Worm (Caenorhabditis elegans) whole organism, young adult: ENCODE measurements around the gene tag-342.

Experiments used
- C17E4.6 ChIP-seq: fragments of 200-800 bp; sonication (Bioruptor generic); IDR thresholded peaks from 2 replicates; pipeline ENCODE4 v1.3.6; 2022; ENCODE audit warnings: missing genetic modification reagents, missing genetic modification characterization, missing compliant biosample characterization
- F37B4.10 ChIP-seq: fragments of 200-800 bp; sonication (Bioruptor generic); IDR thresholded peaks from 2 replicates; pipeline ENCODE4 v1.3.6; 2022; ENCODE audit warnings: missing genetic modification characterization, missing compliant biosample characterization
- T07F8.4 ChIP-seq: sonication (generic microtip); optimal IDR thresholded peaks from 2 replicates; lab custom pipeline; 2016; ENCODE audit warnings: mild to moderate bottlenecking, missing genetic modification characterization, moderate library complexity, missing compliant biosample characterization
- T26A5.8 ChIP-seq: sonication (generic microtip); optimal IDR thresholded peaks from 2 replicates; lab custom pipeline; 2016; ENCODE audit warnings: missing genetic modification characterization, missing compliant biosample characterization
- Y79H2A.3 ChIP-seq: fragments of 200-800 bp; sonication (Bioruptor generic); conservative IDR thresholded peaks from 2 replicates; pipeline ENCODE4 v1.3.6; 2022; ENCODE audit warnings: missing genetic modification reagents, missing genetic modification characterization, missing compliant biosample characterization
- Y95B8A.8 ChIP-seq: fragments of 200-800 bp; sonication (Bioruptor generic); IDR thresholded peaks from 2 replicates; pipeline ENCODE4 v1.3.6; 2022; ENCODE audit warnings: missing genetic modification reagents, missing genetic modification characterization, missing compliant biosample characterization
- athp-1 ChIP-seq: sonication (generic microtip); optimal IDR thresholded peaks from 2 replicates; lab custom pipeline; 2017; ENCODE audit warnings: mild to moderate bottlenecking, missing genetic modification characterization, missing compliant biosample characterization
- cebp-1 ChIP-seq, 2 experiments: fragments of 200-800 bp in 1 of 2; sonication (Bioruptor generic) in 1 of 2; sonication (generic microtip) in 1 of 2; IDR thresholded peaks in 1 of 2; optimal IDR thresholded peaks in 1 of 2; 2 replicates each; pipeline versions ENCODE4 v1.3.6 to Lab custom; 2017 to 2022; ENCODE audit warnings: missing compliant biosample characterization in 2 of 2, missing genetic modification characterization in 2 of 2, mild to moderate bottlenecking in 1 of 2, missing genetic modification reagents in 1 of 2, moderate library complexity in 1 of 2
- cebp-2 ChIP-seq: fragments of 200-800 bp; sonication (Bioruptor generic); IDR thresholded peaks from 2 replicates; pipeline ENCODE4 v1.3.6; 2022; ENCODE audit warnings: missing genetic modification characterization, missing compliant biosample characterization
- ceh-58 ChIP-seq: fragments of 200-800 bp; sonication (Bioruptor generic); IDR thresholded peaks from 2 replicates; pipeline ENCODE4 v1.3.6; 2022; ENCODE audit warnings: missing genetic modification characterization, missing compliant biosample characterization
- ceh-91 ChIP-seq: fragments of 200-800 bp; sonication (Bioruptor generic); IDR thresholded peaks from 2 replicates; pipeline ENCODE4 v1.3.6; 2022; ENCODE audit warnings: missing genetic modification reagents, missing genetic modification characterization, missing compliant biosample characterization
- chd-7 ChIP-seq: sonication (generic microtip); optimal IDR thresholded peaks from 2 replicates; lab custom pipeline; 2016; ENCODE audit warnings: mild to moderate bottlenecking, missing genetic modification characterization, moderate library complexity, missing compliant biosample characterization
- dox-1 ChIP-seq: fragments of 200-800 bp; sonication (Bioruptor generic); IDR thresholded peaks from 2 replicates; pipeline ENCODE4 v1.3.6; 2022; ENCODE audit warnings: missing genetic modification reagents, missing genetic modification characterization, missing compliant biosample characterization
- dpl-1 ChIP-seq: fragments of 150-350 bp; optimal IDR thresholded peaks from 2 replicates; lab custom pipeline; 2014; ENCODE audit warnings: missing biosample characterization, missing genetic modification reagents, missing genetic modification characterization
- egl-18 ChIP-seq: fragments of 200-800 bp; sonication (Bioruptor generic); IDR thresholded peaks from 2 replicates; pipeline ENCODE4 v1.3.6; 2022; ENCODE audit warnings: missing genetic modification reagents, missing genetic modification characterization, missing compliant biosample characterization
- him-1 ChIP-seq: sonication (generic microtip); optimal IDR thresholded peaks from 2 replicates; lab custom pipeline; 2016; ENCODE audit warnings: missing genotype, missing genetic modification reagents, missing genetic modification characterization, missing compliant biosample characterization
- hmg-1.2 ChIP-seq: fragments of 200-800 bp; sonication (Bioruptor generic); IDR thresholded peaks from 2 replicates; pipeline ENCODE4 v1.3.6; 2022; ENCODE audit warnings: missing genetic modification reagents, missing genetic modification characterization, missing compliant biosample characterization
- hmg-20 ChIP-seq: fragments of 200-800 bp; sonication (Bioruptor generic); IDR thresholded peaks from 2 replicates; pipeline ENCODE4 v1.3.6; 2022; ENCODE audit warnings: missing genetic modification reagents, missing genetic modification characterization, missing compliant biosample characterization
- hrde-1 ChIP-seq: sonication (generic microtip); optimal IDR thresholded peaks from 2 replicates; lab custom pipeline; 2016; ENCODE audit warnings: missing genetic modification characterization, mild to moderate bottlenecking, missing compliant biosample characterization, moderate library complexity, missing genotype, missing genetic modification reagents, borderline replicate concordance
- madf-10 ChIP-seq: sonication (generic microtip); optimal IDR thresholded peaks from 2 replicates; lab custom pipeline; 2016; ENCODE audit warnings: mild to moderate bottlenecking, missing genetic modification characterization, missing compliant biosample characterization
- madf-6 ChIP-seq: fragments of 200-800 bp; sonication (Bioruptor generic); IDR thresholded peaks from 2 replicates; pipeline ENCODE4 v1.3.6; 2022; ENCODE audit warnings: missing genetic modification reagents, missing genetic modification characterization, missing compliant biosample characterization
- mcd-1 ChIP-seq: fragments of 200-800 bp; sonication (Bioruptor generic); IDR thresholded peaks from 2 replicates; pipeline ENCODE4 v1.3.6; 2022; ENCODE audit warnings: missing genetic modification reagents, missing genetic modification characterization, missing compliant biosample characterization
- mes-4 ChIP-seq: sonication (generic microtip); optimal IDR thresholded peaks from 2 replicates; lab custom pipeline; 2016; ENCODE audit warnings: missing genotype, missing genetic modification characterization, missing compliant biosample characterization
- nfya-1 ChIP-seq: sonication (generic microtip); optimal IDR thresholded peaks from 2 replicates; lab custom pipeline; 2017; ENCODE audit warnings: antibody characterized with exemption, missing compliant biosample characterization, missing genetic modification characterization, borderline replicate concordance; ENCODE audit not compliant: insufficient read depth
- nfya-2 ChIP-seq: fragments of 200-800 bp; sonication (Bioruptor generic); IDR thresholded peaks from 2 replicates; pipeline ENCODE4 v1.3.6; 2022; ENCODE audit warnings: missing genetic modification reagents, missing genetic modification characterization, missing compliant biosample characterization
- nfyb-1 ChIP-seq: fragments of 200-800 bp; sonication (Bioruptor generic); IDR thresholded peaks from 2 replicates; pipeline ENCODE4 v1.3.6; 2022; ENCODE audit warnings: missing genetic modification reagents, missing genetic modification characterization, missing compliant biosample characterization
- nhr-120 ChIP-seq: fragments of 200-800 bp; sonication (Bioruptor generic); IDR thresholded peaks from 2 replicates; pipeline ENCODE4 v1.3.6; 2022; ENCODE audit warnings: missing genetic modification characterization, missing compliant biosample characterization
- nhr-90 ChIP-seq: sonication (generic microtip); optimal IDR thresholded peaks from 2 replicates; lab custom pipeline; 2016; ENCODE audit warnings: missing genotype, mild to moderate bottlenecking, missing genetic modification characterization, missing compliant biosample characterization
- sdz-38 ChIP-seq: sonication (generic microtip); optimal IDR thresholded peaks from 2 replicates; lab custom pipeline; 2016; ENCODE audit warnings: missing genotype, missing genetic modification characterization, missing compliant biosample characterization
- sea-2 ChIP-seq: fragments of 200-800 bp; sonication (Bioruptor generic); IDR thresholded peaks from 2 replicates; pipeline ENCODE4 v1.3.6; 2022; ENCODE audit warnings: missing genetic modification characterization, missing compliant biosample characterization
- snpc-1.3 ChIP-seq: sonication (generic microtip); optimal IDR thresholded peaks from 2 replicates; lab custom pipeline; 2017; ENCODE audit warnings: missing genetic modification characterization, mild to moderate bottlenecking, missing compliant biosample characterization, antibody characterized with exemption, moderate library complexity, missing genotype, missing genetic modification reagents; ENCODE audit not compliant: insufficient read depth
- somi-1 ChIP-seq: fragments of 200-800 bp; sonication (Bioruptor generic); optimal IDR thresholded peaks from 2 replicates; lab custom pipeline; 2018; ENCODE audit warnings: mild to moderate bottlenecking, missing genetic modification characterization, missing compliant biosample characterization
- tbx-9 ChIP-seq: sonication (generic microtip); optimal IDR thresholded peaks from 2 replicates; lab custom pipeline; 2016; ENCODE audit warnings: borderline replicate concordance, missing genetic modification characterization, inconsistent platforms, missing compliant biosample characterization
- tlf-1 ChIP-seq: fragments of 200-800 bp; sonication (Bioruptor generic); optimal IDR thresholded peaks from 2 replicates; lab custom pipeline; 2018; ENCODE audit warnings: mild to moderate bottlenecking, missing genetic modification characterization, missing compliant biosample characterization
- unc-130 ChIP-seq: sonication (generic microtip); optimal IDR thresholded peaks from 2 replicates; lab custom pipeline; 2016; ENCODE audit warnings: missing genetic modification reagents, missing genetic modification characterization, missing compliant biosample characterization
- xnd-1 ChIP-seq: sonication (generic microtip); optimal IDR thresholded peaks from 2 replicates; lab custom pipeline; 2016; ENCODE audit warnings: missing genotype, missing genetic modification reagents, missing genetic modification characterization, missing compliant biosample characterization
- ztf-26 ChIP-seq: sonication (generic microtip); optimal IDR thresholded peaks from 2 replicates; lab custom pipeline; 2017; ENCODE audit warnings: missing genetic modification characterization, missing compliant biosample characterization

The tag-342 gene

ce11 chrIII:9509764-9510370, 41.9 kb downstream of the tag-342 start (continued):
- TF ChIP-seq cebp-1 (GFP tag; IDR thresholded peaks at IDR 0.05; lab: Robert Waterston, UW), result no peak
- TF ChIP-seq cebp-1 (tag; optimal IDR thresholded peaks at IDR 0.05; lab: Kevin White, UChicago), result peak; percentile 45
- no peak for TF ChIP-seq Y79H2A.3 (GFP tag; lab: Robert Waterston, UW)
- peak; percentile 7 for TF ChIP-seq athp-1
- no peak for TF ChIP-seq nhr-90
- TF ChIP-seq ztf-26, result no peak
- no peak for TF ChIP-seq sea-2 (GFP tag; lab: Robert Waterston, UW)
- TF ChIP-seq ceh-91, result no peak
- TF ChIP-seq ceh-58, result no peak
- TF ChIP-seq unc-130 (GFP tag; lab: Kevin White, UChicago), result peak; percentile 3
- TF ChIP-seq T07F8.4 (tag; lab: Kevin White, UChicago), result no peak
- TF ChIP-seq nfyb-1 (GFP tag; lab: Robert Waterston, UW), result no peak; the same call in 1 of the 2 replicates
- no peak for TF ChIP-seq T26A5.8 (tag; lab: Kevin White, UChicago)
- 0 out of 2 replicates have a peak, but pooled peaks have one; percentile 54 for TF ChIP-seq F37B4.10 (GFP tag; lab: Robert Waterston, UW)
- TF ChIP-seq hmg-1.2, result peak; percentile 11
- peak; percentile 38 for TF ChIP-seq him-1
- no peak for TF ChIP-seq mes-4 (tag; lab: Kevin White, UChicago)

- TF ChIP-seq hmg-1.2 (peak; percentile 14; the same call in 1 of the 2 replicates), C17E4.6 (no peak)
Observed at ce11 chrIII:9511055-9511520, 43.1 kb downstream of the tag-342 start, which contains the start of gene F55H2.5. Gene F55H2.5 (plus strand): TSS chrIII:9511470.

ce11 chrIII:9511660-9512059, 43.7 kb downstream of the tag-342 start:
- TF ChIP-seq hmg-20 (GFP tag; lab: Robert Waterston, UW), result no peak
- no peak for TF ChIP-seq cebp-2 (GFP tag; lab: Robert Waterston, UW)
- no peak for TF ChIP-seq egl-18 (GFP tag; lab: Robert Waterston, UW)
- no peak for TF ChIP-seq dox-1 (GFP tag; lab: Robert Waterston, UW)
- TF ChIP-seq dpl-1, result no peak
- TF ChIP-seq xnd-1 (tag; lab: Kevin White, UChicago), result no peak
- TF ChIP-seq F37B4.10 (GFP tag; lab: Robert Waterston, UW), result no peak
- no peak for TF ChIP-seq tlf-1
- TF ChIP-seq athp-1, result no peak
- TF ChIP-seq nfya-2 (GFP tag; lab: Robert Waterston, UW), result no peak
- TF ChIP-seq nhr-120 (GFP tag; lab: Robert Waterston, UW), result no peak
- no peak for TF ChIP-seq Y95B8A.8 (GFP tag; lab: Robert Waterston, UW)
- no peak for TF ChIP-seq madf-10 (tag; lab: Kevin White, UChicago)
- TF ChIP-seq chd-7 (tag; lab: Kevin White, UChicago), result no peak
- no peak for TF ChIP-seq somi-1 (GFP tag; lab: Kevin White, UChicago)
- TF ChIP-seq T26A5.8 (tag; lab: Kevin White, UChicago), result no peak
- TF ChIP-seq nfya-1 (tag; lab: Kevin White, UChicago), result no peak
- TF ChIP-seq sea-2 (GFP tag; lab: Robert Waterston, UW), result no peak
- TF ChIP-seq tbx-9 (tag; lab: Kevin White, UChicago), result no peak

DNA sequence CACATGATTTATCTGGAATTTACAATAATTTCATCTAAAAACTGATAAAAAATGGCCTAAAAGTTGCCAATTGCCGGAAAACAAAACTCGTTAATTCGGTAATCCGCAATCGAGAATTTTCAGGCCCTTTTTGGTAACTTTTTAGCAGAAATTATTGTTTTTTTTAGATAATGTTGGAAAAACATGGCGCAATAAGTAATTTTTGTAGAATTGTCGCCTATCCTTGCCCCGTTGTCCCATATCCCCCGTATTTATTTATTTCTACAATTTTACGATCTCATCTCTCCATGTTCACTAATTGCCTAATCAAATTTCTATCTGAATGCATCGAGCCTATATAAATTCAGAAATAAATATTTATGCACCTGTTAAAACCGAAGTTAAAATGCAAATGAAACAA, 45.0 kb downstream of the tag-342 start:
- TF ChIP-seq hmg-1.2 (0 out of 2 replicates have a peak, but pooled peaks have one; percentile 17), Y79H2A.3 (GFP tag; lab: Robert Waterston, UW) (0 out of 2 replicates have a peak, but pooled peaks have one; percentile 29), madf-6 (GFP tag; lab: Robert Waterston, UW) (0 out of 2 replicates have a peak, but pooled peaks have one; percentile 20), mcd-1 (GFP tag; lab: Robert Waterston, UW) (no peak), him-1 (peak; percentile 92), snpc-1.3 (tag; lab: Kevin White, UChicago) (peak; percentile 2), egl-18 (GFP tag; lab: Robert Waterston, UW) (no peak), sdz-38 (tag; lab: Kevin White, UChicago) (no peak), athp-1 (peak; percentile 8), hrde-1 (tag; lab: Kevin White, UChicago) (peak; percentile 14)
